Worm (Caenorhabditis elegans): ENCODE results near the gene sqv-8.

ce11 chrII:9655530-9656139 lies 8.9 kb downstream of the sqv-8 start, which contains the start of gene ZK1307.1:
- TF ChIP-seq nhr-11 (tag; optimal IDR thresholded peaks at IDR 0.05): no peak
- TF ChIP-seq aly-2 (tag; optimal IDR thresholded peaks at IDR 0.05): no peak
- no peak for TF ChIP-seq Y75B8A.6 (GFP tag; IDR thresholded peaks at IDR 0.05)
- TF ChIP-seq ama-1 (optimal IDR thresholded peaks at IDR 0.05): no peak
- no peak for TF ChIP-seq cey-2 (tag; optimal IDR thresholded peaks at IDR 0.05; ENCODE audit: borderline replicate concordance, insufficient read depth)
- TF ChIP-seq ceh-62 (tag; optimal IDR thresholded peaks at IDR 0.05): no peak
- TF ChIP-seq nhr-102 (tag; optimal IDR thresholded peaks at IDR 0.05): no peak
- TF ChIP-seq unc-62 (GFP tag; optimal IDR thresholded peaks at IDR 0.05 in 1 of 2): no peak
- TF ChIP-seq unc-62 (tag; optimal IDR thresholded peaks at IDR 0.05): no peak
- TF ChIP-seq zag-1 (tag; optimal IDR thresholded peaks at IDR 0.05): no peak
- TF ChIP-seq nhr-76 (tag; optimal IDR thresholded peaks at IDR 0.05): no peak
- no peak for TF ChIP-seq nhr-6 (tag; optimal IDR thresholded peaks at IDR 0.05)
- TF ChIP-seq aha-1 (tag): no peak
- peak; percentile 56 for TF ChIP-seq hlh-30 (tag; optimal IDR thresholded peaks at IDR 0.05; ENCODE audit: insufficient read depth)
